Worm (Caenorhabditis elegans) whole organism, young adult: ENCODE results near the gene cyp-33E2.

Experiments
- C17E4.6 ChIP-seq: fragments of 200-800 bp; sonication (Bioruptor generic); IDR thresholded peaks from 2 replicates; pipeline ENCODE4 v1.3.6; 2022; ENCODE audit warnings: missing genetic modification reagents, missing genetic modification characterization, missing compliant biosample characterization
- ccch-3 ChIP-seq: fragments of 200-800 bp; sonication (Bioruptor generic); optimal IDR thresholded peaks from 2 replicates; lab custom pipeline; 2018; ENCODE audit warnings: mild to moderate bottlenecking, missing genetic modification characterization, missing compliant biosample characterization
- tbx-9 ChIP-seq: sonication (generic microtip); optimal IDR thresholded peaks from 2 replicates; lab custom pipeline; 2016; ENCODE audit warnings: borderline replicate concordance, missing genetic modification characterization, inconsistent platforms, missing compliant biosample characterization
- ztf-28 ChIP-seq: fragments of 200-800 bp; sonication (Bioruptor generic); IDR thresholded peaks from 2 replicates; pipeline ENCODE4 v1.3.6; 2022; ENCODE audit warnings: missing genetic modification reagents, missing genetic modification characterization, missing compliant biosample characterization

DNA sequence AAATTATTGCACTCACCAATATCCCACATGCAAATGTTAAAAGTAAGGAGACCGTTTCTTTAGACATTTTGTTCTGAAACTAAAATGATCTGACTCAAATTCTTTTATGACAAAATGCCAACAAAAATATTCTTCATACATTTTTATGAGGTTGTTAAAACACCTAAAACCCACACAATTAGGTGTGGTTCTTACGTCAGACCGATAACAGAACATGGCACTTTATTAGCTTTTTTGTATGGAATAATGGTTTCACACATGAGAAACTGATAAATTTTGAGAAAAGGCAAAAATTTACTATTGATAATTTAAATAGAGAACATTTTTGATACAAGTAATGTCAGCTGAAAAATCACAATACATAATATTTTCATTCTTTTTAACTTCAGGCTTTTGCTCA, 41.5 kb downstream of the cyp-33E2 start, which contains the start of gene C49C8.5:
- no peak for TF ChIP-seq ztf-28 (GFP tag; lab: Robert Waterston, UW)
- no peak for TF ChIP-seq ccch-3 (GFP tag; lab: Kevin White, UChicago)
- no peak for TF ChIP-seq C17E4.6 (GFP tag; lab: Robert Waterston, UW)
- TF ChIP-seq tbx-9 (tag; lab: Kevin White, UChicago) = no peak
